Fruit fly (Drosophila melanogaster) whole organism, embryonic: ENCODE data around the gene path.
A peak's percentile ranks its signal among the peaks of the same experiment; 100 is the strongest.

Experiments
- B-H1 ChIP-seq: fragments of 200-800 bp; sonication (Bioruptor generic); IDR thresholded peaks from 3 replicates; pipeline ENCODE4 v1.3.6; 2022; ENCODE audit warnings: missing biosample characterization, missing genetic modification characterization
- CG1024 ChIP-seq: fragments of 200-800 bp; sonication (Bioruptor generic); IDR thresholded peaks from 2 replicates; pipeline ENCODE4 v1.3.6; 2022; ENCODE audit warnings: missing biosample characterization, missing genetic modification characterization
- CG10431 ChIP-seq: fragments of 200-800 bp; sonication (Bioruptor generic); optimal IDR thresholded peaks from 3 replicates; lab custom pipeline; 2018; ENCODE audit warnings: missing biosample characterization, mild to moderate bottlenecking, missing genetic modification characterization
- CG10959 ChIP-seq: fragments of 200-800 bp; sonication (Bioruptor generic); IDR thresholded peaks from 2 replicates; pipeline ENCODE4 v1.3.6; 2022; ENCODE audit warnings: missing biosample characterization, missing genetic modification characterization
- CG10979 ChIP-seq: fragments of 200-800 bp; sonication (Bioruptor generic); optimal IDR thresholded peaks from 2 replicates; lab custom pipeline; 2018; ENCODE audit warnings: missing biosample characterization, mild to moderate bottlenecking, missing genetic modification characterization, moderate library complexity
- CG11723 ChIP-seq: fragments of 200-800 bp; sonication (Bioruptor generic); optimal IDR thresholded peaks from 2 replicates; lab custom pipeline; 2017; ENCODE audit warnings: missing biosample characterization, mild to moderate bottlenecking, missing genetic modification characterization
- CG13296 ChIP-seq: fragments of 200-800 bp; sonication (Bioruptor generic); optimal IDR thresholded peaks from 3 replicates; lab custom pipeline; 2018; ENCODE audit warnings: missing biosample characterization, mild to moderate bottlenecking, missing genetic modification characterization
- CG13424 ChIP-seq: fragments of 200-800 bp; sonication (Bioruptor generic); optimal IDR thresholded peaks from 2 replicates; lab custom pipeline; 2019; ENCODE audit warnings: missing biosample characterization, mild to moderate bottlenecking, missing genetic modification characterization, moderate library complexity
- CG13775 ChIP-seq: fragments of 200-800 bp; sonication (Bioruptor generic); optimal IDR thresholded peaks from 3 replicates; lab custom pipeline; 2017; ENCODE audit warnings: missing biosample characterization, mild to moderate bottlenecking, missing genetic modification characterization
- CG14441 ChIP-seq: fragments of 200-800 bp; sonication (Bioruptor generic); IDR thresholded peaks from 2 replicates; pipeline ENCODE4 v1.3.6; 2022; ENCODE audit warnings: missing biosample characterization, missing genetic modification characterization
- CG14710 ChIP-seq: fragments of 200-800 bp; sonication (Bioruptor generic); optimal IDR thresholded peaks from 3 replicates; lab custom pipeline; 2019; ENCODE audit warnings: missing biosample characterization, mild to moderate bottlenecking, missing genetic modification characterization, moderate library complexity
- CG14965 ChIP-seq: fragments of 200-800 bp; sonication (Bioruptor generic); optimal IDR thresholded peaks from 2 replicates; lab custom pipeline; 2016; ENCODE audit warnings: missing biosample characterization, missing genetic modification characterization, borderline replicate concordance
- CG15011 ChIP-seq: fragments of 200-800 bp; sonication (Bioruptor generic); optimal IDR thresholded peaks from 3 replicates; lab custom pipeline; 2018; ENCODE audit warnings: missing biosample characterization, mild to moderate bottlenecking, missing genetic modification characterization
- CG15269 ChIP-seq: fragments of 200-800 bp; sonication (Bioruptor generic); optimal IDR thresholded peaks from 2 replicates; lab custom pipeline; 2018; ENCODE audit warnings: missing biosample characterization, mild to moderate bottlenecking, missing genetic modification characterization, moderate library complexity
- CG17361 ChIP-seq: fragments of 200-800 bp; sonication (Bioruptor generic); IDR thresholded peaks from 3 replicates; pipeline ENCODE4 v1.3.6; 2022; ENCODE audit warnings: missing biosample characterization, missing genetic modification characterization
- CG18262 ChIP-seq: fragments of 200-800 bp; optimal IDR thresholded peaks from 3 replicates; lab custom pipeline; 2019; ENCODE audit warnings: missing biosample characterization, mild to moderate bottlenecking, missing genetic modification characterization, moderate library complexity
- CG18599 ChIP-seq: fragments of 200-800 bp; sonication (Bioruptor generic); optimal IDR thresholded peaks from 3 replicates; lab custom pipeline; 2017; ENCODE audit warnings: missing biosample characterization, missing genetic modification characterization, mild to moderate bottlenecking, moderate library complexity, missing genetic modification reagents
- CG30020 ChIP-seq: fragments of 200-800 bp; optimal IDR thresholded peaks from 2 replicates; lab custom pipeline; 2019; ENCODE audit warnings: missing biosample characterization, mild to moderate bottlenecking, missing genetic modification characterization, moderate library complexity
- CG31441 ChIP-seq: fragments of 200-800 bp; sonication (Bioruptor generic); IDR thresholded peaks from 2 replicates; pipeline ENCODE4 v1.3.6; 2022; ENCODE audit warnings: missing biosample characterization, missing genetic modification characterization
- CG3407 ChIP-seq: fragments of 200-800 bp; sonication (Bioruptor generic); optimal IDR thresholded peaks from 2 replicates; lab custom pipeline; 2018; ENCODE audit warnings: missing biosample characterization, mild to moderate bottlenecking, missing genetic modification characterization
- CG4617 ChIP-seq: fragments of 200-800 bp; sonication (Bioruptor generic); optimal IDR thresholded peaks from 3 replicates; lab custom pipeline; 2016; ENCODE audit warnings: missing biosample characterization, missing genetic modification characterization, borderline replicate concordance
- CG6683 ChIP-seq: fragments of 200-800 bp; sonication (Bioruptor generic); optimal IDR thresholded peaks from 2 replicates; lab custom pipeline; 2017; ENCODE audit warnings: missing biosample characterization, mild to moderate bottlenecking, missing genetic modification characterization, missing genetic modification reagents
- CG7556 ChIP-seq: fragments of 200-800 bp; sonication (Bioruptor generic); optimal IDR thresholded peaks from 2 replicates; lab custom pipeline; 2017; ENCODE audit warnings: missing biosample characterization, mild to moderate bottlenecking, missing genetic modification characterization
- CG7745 ChIP-seq: fragments of 200-800 bp; sonication (Bioruptor generic); optimal IDR thresholded peaks from 2 replicates; lab custom pipeline; 2018; ENCODE audit warnings: missing biosample characterization, mild to moderate bottlenecking, missing genetic modification characterization, moderate library complexity
- CG8924 ChIP-seq: fragments of 200-800 bp; optimal IDR thresholded peaks from 3 replicates; lab custom pipeline; 2019; ENCODE audit warnings: missing biosample characterization, mild to moderate bottlenecking, missing genetic modification characterization, moderate library complexity
- CG9437 ChIP-seq: fragments of 200-800 bp; sonication (Bioruptor generic); optimal IDR thresholded peaks from 2 replicates; lab custom pipeline; 2018; ENCODE audit warnings: missing biosample characterization, mild to moderate bottlenecking, missing genetic modification characterization
- CG9876 ChIP-seq: fragments of 200-800 bp; sonication (Bioruptor generic); optimal IDR thresholded peaks from 2 replicates; lab custom pipeline; 2016; ENCODE audit warnings: missing biosample characterization, missing genetic modification characterization
- D19B ChIP-seq: fragments of 200-800 bp; sonication (Bioruptor generic); optimal IDR thresholded peaks from 2 replicates; lab custom pipeline; 2017; ENCODE audit warnings: missing biosample characterization, mild to moderate bottlenecking, missing genetic modification characterization
- Deaf1 ChIP-seq: fragments of 200-800 bp; optimal IDR thresholded peaks from 3 replicates; lab custom pipeline; 2019; ENCODE audit warnings: missing biosample characterization, mild to moderate bottlenecking, missing genetic modification characterization, moderate library complexity
- E2f1 ChIP-seq: fragments of 200-800 bp; sonication (Bioruptor generic); IDR thresholded peaks from 2 replicates; pipeline ENCODE4 v1.3.6; 2022; ENCODE audit warnings: missing biosample characterization, missing genetic modification characterization
- HLH54F ChIP-seq: fragments of 200-800 bp; sonication (Bioruptor generic); optimal IDR thresholded peaks from 3 replicates; lab custom pipeline; 2016; ENCODE audit warnings: missing biosample characterization, missing genetic modification characterization
- Nf-YC ChIP-seq: fragments of 200-800 bp; optimal IDR thresholded peaks from 3 replicates; lab custom pipeline; 2019; ENCODE audit warnings: missing biosample characterization, mild to moderate bottlenecking, missing genetic modification characterization, moderate library complexity
- PHDP ChIP-seq: fragments of 200-800 bp; sonication (Bioruptor generic); optimal IDR thresholded peaks from 3 replicates; lab custom pipeline; 2018; ENCODE audit warnings: missing biosample characterization, mild to moderate bottlenecking, missing genetic modification characterization, moderate library complexity
- chinmo ChIP-seq: fragments of 200-800 bp; sonication (Bioruptor generic); IDR thresholded peaks from 4 replicates; pipeline ENCODE4 v1.3.6; 2022; ENCODE audit warnings: missing biosample characterization, missing genetic modification characterization; ENCODE audit not compliant: partially characterized antibody
- croc ChIP-seq: fragments of 200-800 bp; sonication (Bioruptor generic); conservative IDR thresholded peaks from 3 replicates; pipeline ENCODE4 v1.3.6; 2022; ENCODE audit warnings: missing biosample characterization, missing genetic modification characterization
- dmrt11E ChIP-seq: fragments of 200-800 bp; sonication (Bioruptor generic); optimal IDR thresholded peaks from 3 replicates; lab custom pipeline; 2018; ENCODE audit warnings: missing biosample characterization, mild to moderate bottlenecking, missing genetic modification characterization, moderate library complexity
- gem ChIP-seq: fragments of 200-800 bp; sonication (Bioruptor generic); optimal IDR thresholded peaks from 2 replicates; lab custom pipeline; 2019; ENCODE audit warnings: missing biosample characterization, mild to moderate bottlenecking, missing genetic modification characterization, moderate library complexity
- gsb-n ChIP-seq: fragments of 200-800 bp; sonication (Bioruptor generic); optimal IDR thresholded peaks from 3 replicates; lab custom pipeline; 2018; ENCODE audit warnings: missing biosample characterization, mild to moderate bottlenecking, missing genetic modification characterization
- gt ChIP-seq: fragments of 200-800 bp; sonication (Bioruptor generic); IDR thresholded peaks from 2 replicates; pipeline ENCODE4 v1.3.6; 2022; ENCODE audit warnings: missing biosample characterization, missing genetic modification characterization
- lmd ChIP-seq: fragments of 200-800 bp; sonication (Bioruptor generic); IDR thresholded peaks from 2 replicates; pipeline ENCODE4 v1.3.6; 2022; ENCODE audit warnings: missing biosample characterization, missing genetic modification characterization
- nmo ChIP-seq: fragments of 200-800 bp; sonication (Bioruptor generic); optimal IDR thresholded peaks from 2 replicates; lab custom pipeline; 2018; ENCODE audit warnings: missing biosample characterization, mild to moderate bottlenecking, missing genetic modification characterization, moderate library complexity
- pan ChIP-seq, 4 experiments: fragments of >200 bp in 3 of 4; fragments of 200-800 bp in 1 of 4; sonication (Bioruptor generic) in 1 of 4; optimal IDR thresholded peaks in 3 of 4; IDR thresholded peaks in 1 of 4; 2 replicates each; pipeline versions ENCODE4 v1.3.6 to Lab custom; 2017 to 2022; ENCODE audit warnings: missing biosample characterization in 2 of 4, missing genetic modification characterization in 2 of 4, mixed read lengths in 1 of 4
- row ChIP-seq: fragments of 200-800 bp; sonication (Bioruptor generic); IDR thresholded peaks from 3 replicates; pipeline ENCODE4 v1.3.6; 2022; ENCODE audit warnings: missing biosample characterization, missing genetic modification characterization
- run ChIP-seq: fragments of 200-800 bp; sonication (Bioruptor generic); optimal IDR thresholded peaks from 3 replicates; lab custom pipeline; 2018; ENCODE audit warnings: missing biosample characterization, mild to moderate bottlenecking, missing genetic modification characterization
- salm ChIP-seq: fragments of 200-800 bp; sonication (Bioruptor generic); optimal IDR thresholded peaks from 2 replicates; lab custom pipeline; 2018; ENCODE audit warnings: missing biosample characterization, mild to moderate bottlenecking, missing genetic modification characterization
- sqz ChIP-seq: fragments of 200-800 bp; sonication (Bioruptor generic); optimal IDR thresholded peaks from 3 replicates; lab custom pipeline; 2018; ENCODE audit warnings: missing biosample characterization, mild to moderate bottlenecking, missing genetic modification characterization
- trem ChIP-seq: fragments of 200-800 bp; optimal IDR thresholded peaks from 3 replicates; lab custom pipeline; 2019; ENCODE audit warnings: missing biosample characterization, mild to moderate bottlenecking, missing genetic modification characterization, moderate library complexity
- wek ChIP-seq: fragments of 200-800 bp; sonication (Bioruptor generic); optimal IDR thresholded peaks from 3 replicates; lab custom pipeline; 2018; ENCODE audit warnings: missing biosample characterization, mild to moderate bottlenecking, missing genetic modification characterization, moderate library complexity
- zfh2 ChIP-seq: fragments of 200-800 bp; sonication (Bioruptor generic); optimal IDR thresholded peaks from 2 replicates; lab custom pipeline; 2016; ENCODE audit warnings: missing biosample characterization, missing genetic modification characterization

Gene path

dm6 chr3L:9508653-9509036 is 3.5 kb upstream of the path start (continued):
- peak; percentile 89 for TF ChIP-seq gem (tag; lab: Kevin White, UChicago)
- TF ChIP-seq trem = peak; percentile 59
- peak; percentile 32; the same call in 1 of the 3 replicates for TF ChIP-seq croc (GFP tag; lab: Robert Waterston, UW)
- TF ChIP-seq E2f1 (GFP tag; lab: Robert Waterston, UW) = 0 out of 2 replicates have a peak, but pooled peaks have one; percentile 22
- TF ChIP-seq CG11723 = peak; percentile 15
- peak; percentile 37 for TF ChIP-seq CG18599 (GFP tag; lab: Kevin White, UChicago)
- peak; percentile 70 for TF ChIP-seq CG15269 (tag; lab: Kevin White, UChicago)
- TF ChIP-seq CG7556 (GFP tag; lab: Kevin White, UChicago) = peak; percentile 77
- TF ChIP-seq CG4617 (GFP tag; lab: Kevin White, UChicago) = no peak
- peak; percentile 8 for TF ChIP-seq CG30020 (tag; lab: Kevin White, UChicago)
- peak; percentile 71 for TF ChIP-seq nmo (GFP tag; lab: Kevin White, UChicago)
- no peak for TF ChIP-seq chinmo (GFP tag; lab: Robert Waterston, UW)
- peak in 1 of 2 experiments; percentile 29 for TF ChIP-seq pan (optimal IDR thresholded peaks at IDR 0.05; lab: Kevin White, UChicago)
- TF ChIP-seq pan (GFP tag; optimal IDR thresholded peaks at IDR 0.05 in 1 of 2, IDR thresholded peaks at IDR 0.05 in 1 of 2) = peak in 1 of 2 experiments; percentile 28
- TF ChIP-seq CG13424 (tag; lab: Kevin White, UChicago) = peak; percentile 52
- TF ChIP-seq gt = no peak
- no peak for TF ChIP-seq CG10959 (GFP tag; lab: Robert Waterston, UW)
- peak; percentile 16 for TF ChIP-seq wek
- TF ChIP-seq CG14710 (tag; lab: Kevin White, UChicago) = peak; percentile 61
- TF ChIP-seq Deaf1 = peak; percentile 14
- TF ChIP-seq CG6683 (GFP tag; lab: Kevin White, UChicago) = peak; percentile 1
- no peak for TF ChIP-seq CG14965 (GFP tag; lab: Kevin White, UChicago)
- TF ChIP-seq CG17361 (GFP tag; lab: Robert Waterston, UW) = peak; percentile 74
- peak; percentile 71 for TF ChIP-seq PHDP
- no peak for TF ChIP-seq CG13775
- TF ChIP-seq CG13296 (GFP tag; lab: Kevin White, UChicago) = peak; percentile 51
- peak; percentile 83 for TF ChIP-seq CG18262 (tag; lab: Kevin White, UChicago)
- TF ChIP-seq lmd (GFP tag; lab: Robert Waterston, UW) = peak; percentile 44
- peak; percentile 39 for TF ChIP-seq CG7745 (tag; lab: Kevin White, UChicago)
- peak; percentile 79 for TF ChIP-seq CG10979 (tag; lab: Kevin White, UChicago)
- TF ChIP-seq CG1024 (GFP tag; lab: Robert Waterston, UW) = no peak
- peak; percentile 34 for TF ChIP-seq Nf-YC
- TF ChIP-seq CG14441 (GFP tag; lab: Robert Waterston, UW) = 0 out of 2 replicates have a peak, but pooled peaks have one; percentile 5
- TF ChIP-seq CG31441 = peak; percentile 74
- TF ChIP-seq run = peak; percentile 35
- TF ChIP-seq CG15011 (GFP tag; lab: Kevin White, UChicago) = no peak
- peak; percentile 2 for TF ChIP-seq zfh2 (GFP tag; lab: Kevin White, UChicago)
- peak; percentile 61 for TF ChIP-seq CG3407 (GFP tag; lab: Kevin White, UChicago)
- TF ChIP-seq row = peak; percentile 90
- TF ChIP-seq sqz (GFP tag; lab: Kevin White, UChicago) = peak; percentile 59
- TF ChIP-seq CG9437 (GFP tag; lab: Kevin White, UChicago) = peak; percentile 63
- TF ChIP-seq CG10431 (GFP tag; lab: Kevin White, UChicago) = no peak
- peak; percentile 62 for TF ChIP-seq dmrt11E (tag; lab: Kevin White, UChicago)
- no peak for TF ChIP-seq B-H1 (GFP tag; lab: Robert Waterston, UW)
- no peak for TF ChIP-seq CG9876 (GFP tag; lab: Kevin White, UChicago)
- TF ChIP-seq salm = peak; percentile 56
- TF ChIP-seq CG8924 (tag; lab: Kevin White, UChicago) = peak; percentile 68
- TF ChIP-seq D19B = peak; percentile 97
- peak; percentile 79 for TF ChIP-seq gsb-n (tag; lab: Kevin White, UChicago)
- no peak for TF ChIP-seq HLH54F
